Worm (Caenorhabditis elegans) whole organism, late embryonic: ENCODE measurements around the gene chil-9.

Experiments used
- F13H6.1 ChIP-seq: sonication (generic microtip); optimal IDR thresholded peaks from 2 replicates; lab custom pipeline; 2016; ENCODE audit warnings: missing genetic modification characterization, missing compliant biosample characterization
- Y22D7AL.16 ChIP-seq: sonication (generic microtip); optimal IDR thresholded peaks from 2 replicates; lab custom pipeline; 2016; ENCODE audit warnings: missing genetic modification characterization, missing compliant biosample characterization
- ahr-1 ChIP-seq: sonication (generic microtip); optimal IDR thresholded peaks from 2 replicates; lab custom pipeline; 2016; ENCODE audit warnings: missing genetic modification characterization, missing compliant biosample characterization
- ama-1 ChIP-seq: fragments of 150-350 bp; optimal IDR thresholded peaks from 2 replicates; lab custom pipeline; 2014
- ceh-48 ChIP-seq: sonication (generic microtip); optimal IDR thresholded peaks from 2 replicates; lab custom pipeline; 2016; ENCODE audit warnings: missing genetic modification characterization, inconsistent platforms, missing compliant biosample characterization
- dve-1 ChIP-seq: sonication (generic microtip); optimal IDR thresholded peaks from 2 replicates; lab custom pipeline; 2017; ENCODE audit warnings: antibody characterized with exemption, mild to moderate bottlenecking, missing genetic modification characterization, missing compliant biosample characterization
- ets-4 ChIP-seq: sonication (generic microtip); optimal IDR thresholded peaks from 2 replicates; lab custom pipeline; 2016; ENCODE audit warnings: missing genetic modification characterization, missing compliant biosample characterization
- lin-11 ChIP-seq: fragments of 200-800 bp; sonication (Bioruptor generic); optimal IDR thresholded peaks from 2 replicates; lab custom pipeline; 2018; ENCODE audit warnings: mild to moderate bottlenecking, missing genetic modification characterization, missing compliant biosample characterization
- pqm-1 ChIP-seq: sonication (generic microtip); optimal IDR thresholded peaks from 2 replicates; lab custom pipeline; 2016; ENCODE audit warnings: missing genetic modification characterization, missing compliant biosample characterization
- sox-2 ChIP-seq: fragments of 200-800 bp; sonication (Bioruptor generic); IDR thresholded peaks from 2 replicates; pipeline ENCODE4 v1.3.6; 2022; ENCODE audit warnings: missing genetic modification reagents, missing genetic modification characterization, missing compliant biosample characterization
- tbx-2 ChIP-seq: sonication (generic microtip); optimal IDR thresholded peaks from 2 replicates; lab custom pipeline; 2016; ENCODE audit warnings: missing genetic modification characterization, missing compliant biosample characterization

- no peak for TF ChIP-seq tbx-2
- TF ChIP-seq ets-4 = no peak
- no peak for TF ChIP-seq Y22D7AL.16 (tag; lab: Kevin White, UChicago)
- TF ChIP-seq F13H6.1 (tag; lab: Kevin White, UChicago) = no peak
- TF ChIP-seq dve-1 = no peak
- no peak for TF ChIP-seq pqm-1
- TF ChIP-seq sox-2 (GFP tag; lab: Robert Waterston, UW) = no peak
- no peak for TF ChIP-seq ceh-48 (tag; lab: Kevin White, UChicago)
- no peak for TF ChIP-seq ahr-1 (tag; lab: Kevin White, UChicago)
- TF ChIP-seq lin-11 (tag; lab: Kevin White, UChicago) = no peak
- TF ChIP-seq ama-1 (lab: Kevin White, UChicago) = no peak
Measured at ce11 chrII:9807519-9807972, 37.6 kb downstream of the chil-9 start, which contains the start of gene cyp-13A8.
